Fruit fly (Drosophila melanogaster): ENCODE data around the gene Acbp5.

The Acbp5 gene

DNA sequence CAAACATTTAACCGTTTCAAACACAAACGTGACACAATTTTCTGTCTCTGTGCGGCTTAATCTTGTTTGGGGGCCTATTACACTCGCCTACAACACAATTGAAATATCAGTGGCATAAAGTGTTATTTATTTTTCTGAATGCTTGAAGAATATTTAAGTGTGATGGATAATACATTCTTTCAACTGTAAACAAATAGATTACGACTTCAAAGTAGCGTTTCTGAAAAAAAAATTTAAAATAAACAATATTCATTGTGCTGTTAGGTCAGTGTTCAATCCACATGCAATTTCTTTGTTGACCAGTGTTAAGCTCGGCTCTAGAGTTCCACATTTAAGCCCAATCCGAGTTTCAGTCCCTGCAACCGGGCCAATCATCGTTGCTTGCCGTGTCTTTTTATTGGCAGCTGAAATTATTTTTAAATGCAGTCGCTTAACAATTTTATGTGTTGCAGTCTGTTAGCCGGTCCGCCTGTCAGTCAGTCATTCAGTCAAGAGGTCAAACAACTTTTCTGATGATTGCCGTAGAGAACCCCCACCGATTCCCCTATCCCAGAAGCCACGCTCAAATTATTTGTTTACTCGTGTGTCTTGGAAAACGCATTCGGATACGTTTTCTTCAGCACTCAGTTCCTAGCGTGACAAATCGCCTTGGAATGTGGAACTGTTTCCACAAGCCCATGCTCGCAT is 15.2 kb downstream of the Acbp5 start (continued):
- TF ChIP-seq CG2129 (GFP tag; IDR thresholded peaks at IDR 0.05; ENCODE audit: partially characterized antibody) (no peak), HLH4C (GFP tag; IDR thresholded peaks at IDR 0.05; ENCODE audit: partially characterized antibody) (no peak), tap (tag; optimal IDR thresholded peaks at IDR 0.05) (peak; percentile 67), CG4820 (GFP tag; optimal IDR thresholded peaks at IDR 0.05) (peak; percentile 62), CG3065 (GFP tag; optimal IDR thresholded peaks at IDR 0.05) (peak; percentile 38), fd64A (GFP tag; optimal IDR thresholded peaks at IDR 0.05) (no peak), Sox102F (GFP tag; optimal IDR thresholded peaks at IDR 0.05) (peak; percentile 84), Ptx1 (GFP tag; IDR thresholded peaks at IDR 0.05) (peak; percentile 72), lbe (GFP tag; optimal IDR thresholded peaks at IDR 0.05) (no peak), CG4424 (GFP tag; optimal IDR thresholded peaks at IDR 0.05) (peak; percentile 78), amos (GFP tag; IDR thresholded peaks at IDR 0.05; ENCODE audit: partially characterized antibody) (no peak), CoRest (tag; optimal IDR thresholded peaks at IDR 0.05) (peak; percentile 82), CG1024 (GFP tag; IDR thresholded peaks at IDR 0.05) (no peak), CG1792 (GFP tag; optimal IDR thresholded peaks at IDR 0.05) (no peak), CG6254 (GFP tag; optimal IDR thresholded peaks at IDR 0.05) (peak; percentile 62), psq (GFP tag; optimal IDR thresholded peaks at IDR 0.05) (no peak), dmrt99B (tag; optimal IDR thresholded peaks at IDR 0.05) (peak; percentile 86), CG17568 (GFP tag; optimal IDR thresholded peaks at IDR 0.05) (peak; percentile 68), CG31365 (tag; optimal IDR thresholded peaks at IDR 0.05) (no peak), CG7372 (GFP tag; IDR thresholded peaks at IDR 0.05) (peak; percentile 43; the same call in 1 of the 2 replicates), Jarid2 (GFP tag; optimal IDR thresholded peaks at IDR 0.05) (peak; percentile 33), az2 (GFP tag; optimal IDR thresholded peaks at IDR 0.05) (peak; percentile 72), BtbVII (GFP tag; optimal IDR thresholded peaks at IDR 0.05) (no peak), CG15479 (GFP tag; optimal IDR thresholded peaks at IDR 0.05) (no peak), CG6175 (GFP tag; IDR thresholded peaks at IDR 0.05) (no peak), Max (GFP tag; optimal IDR thresholded peaks at IDR 0.05) (no peak), salm (tag; optimal IDR thresholded peaks at IDR 0.05) (peak; percentile 41), jumu (GFP tag; optimal IDR thresholded peaks at IDR 0.05) (peak; percentile 19), Eip74EF (GFP tag; optimal IDR thresholded peaks at IDR 0.05) (peak in 1 of 2 experiments; percentile 77)

DNA sequence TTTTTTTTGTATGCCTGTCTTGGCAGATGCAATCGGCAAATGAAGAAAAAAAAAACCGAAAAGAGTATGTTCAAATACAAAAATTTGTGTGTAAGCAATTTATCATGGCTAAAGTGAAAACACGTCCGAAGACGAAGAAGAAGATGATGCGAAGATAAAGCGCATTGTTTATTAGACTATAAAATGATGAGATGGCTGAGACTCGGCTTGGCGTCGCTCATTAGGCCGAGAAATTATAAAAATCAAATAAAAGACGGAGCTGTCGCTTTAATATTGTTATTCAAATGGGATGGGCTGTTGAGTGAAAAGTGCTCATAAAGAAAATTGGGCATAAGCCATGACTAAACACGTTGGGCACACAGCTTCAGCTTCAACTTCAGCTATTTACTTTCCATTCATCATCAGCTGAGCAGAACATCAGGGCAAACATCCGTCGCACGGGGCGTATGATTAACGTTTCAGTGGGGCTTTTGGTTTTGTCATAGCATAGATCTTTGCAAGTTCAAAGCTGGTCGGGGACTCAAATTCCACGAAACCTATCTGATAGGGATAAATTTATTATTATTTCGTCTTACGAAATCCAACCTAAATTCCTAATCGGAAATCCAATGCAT is 17.6 kb downstream of the Acbp5 start:
- TF ChIP-seq Blimp-1 (GFP tag; optimal IDR thresholded peaks at IDR 0.05) (peak; percentile 28), oc (tag; optimal IDR thresholded peaks at IDR 0.05) (peak; percentile 87), CG17359 (tag; optimal IDR thresholded peaks at IDR 0.05) (peak; percentile 5), pros (GFP tag; optimal IDR thresholded peaks at IDR 0.05) (peak; percentile 78), Med (GFP tag) (peak; percentile 49), so (GFP tag; IDR thresholded peaks at IDR 0.05) (0 out of 3 replicates have a peak, but pooled peaks have one; percentile 24), Asciz (GFP tag; optimal IDR thresholded peaks at IDR 0.05) (peak; percentile 8), sens (GFP tag) (peak; percentile 75), fd64A (GFP tag; optimal IDR thresholded peaks at IDR 0.05) (peak; percentile 21), abd-A (tag; optimal IDR thresholded peaks at IDR 0.05) (peak; percentile 89), z (GFP tag; IDR thresholded peaks at IDR 0.05) (0 out of 3 replicates have a peak, but pooled peaks have one; percentile 52), Six4 (GFP tag; optimal IDR thresholded peaks at IDR 0.05) (no peak), odd (GFP tag; optimal IDR thresholded peaks at IDR 0.05) (peak; percentile 1), Awh (GFP tag; IDR thresholded peaks at IDR 0.05) (peak; percentile 88), ERR (GFP tag; optimal IDR thresholded peaks at IDR 0.05) (no peak), Poxn (GFP tag; IDR thresholded peaks at IDR 0.05) (no peak), Taf1 (GFP tag; IDR thresholded peaks at IDR 0.05) (no peak), ttk (GFP tag; IDR thresholded peaks at IDR 0.05) (no peak), CG11247 (GFP tag; IDR thresholded peaks at IDR 0.05) (no peak), CG12299 (tag; optimal IDR thresholded peaks at IDR 0.05) (no peak), Xrp1 (GFP tag; IDR thresholded peaks at IDR 0.05) (peak; percentile 17; the same call in 1 of the 2 replicates)

Data from whole organism, embryonic.